Fruit fly (Drosophila melanogaster) whole organism, wandering third instar larva: ENCODE measurements around the gene Rab14.

Source experiments
- Abd-B ChIP-seq: fragments of >200 bp; optimal IDR thresholded peaks from 2 replicates; lab custom pipeline; 2017; ENCODE audit warnings: missing biosample characterization, missing genetic modification characterization
- CG32264 ChIP-seq: fragments of 200-800 bp; sonication (Bioruptor generic); optimal IDR thresholded peaks from 2 replicates; lab custom pipeline; 2016; ENCODE audit warnings: missing biosample characterization, missing genetic modification characterization
- CG9705 ChIP-seq: fragments of 200-800 bp; sonication (Bioruptor generic); optimal IDR thresholded peaks from 2 replicates; lab custom pipeline; 2018; ENCODE audit warnings: missing biosample characterization, mild to moderate bottlenecking, missing genetic modification characterization
- CrebA ChIP-seq: fragments of 200-800 bp; sonication (Bioruptor generic); optimal IDR thresholded peaks from 2 replicates; lab custom pipeline; 2016; ENCODE audit warnings: missing biosample characterization, mild to moderate bottlenecking, missing genetic modification characterization, borderline replicate concordance
- Dfd ChIP-seq: fragments of >200 bp; optimal IDR thresholded peaks from 2 replicates; lab custom pipeline; 2017; ENCODE audit warnings: missing biosample characterization, missing genetic modification characterization
- Dif ChIP-seq: fragments of 200-275, 200-300 bp; sonication (Bioruptor generic); optimal IDR thresholded peaks from 2 replicates; lab custom pipeline; 2018; ENCODE audit warnings: missing biosample characterization, missing genetic modification characterization; ENCODE audit not compliant: partially characterized antibody
- GATAd ChIP-seq: sonication (Bioruptor generic); optimal IDR thresholded peaks from 2 replicates; lab custom pipeline; 2016; ENCODE audit warnings: missing biosample characterization, missing genetic modification characterization
- HLH106 ChIP-seq: fragments of 200-800 bp; optimal IDR thresholded peaks from 3 replicates; lab custom pipeline; 2019; ENCODE audit warnings: missing biosample characterization, mild to moderate bottlenecking, missing genetic modification characterization, moderate library complexity
- Hnf4 ChIP-seq: fragments of 200-800 bp; sonication (Bioruptor generic); optimal IDR thresholded peaks from 2 replicates; lab custom pipeline; 2016; ENCODE audit warnings: missing biosample characterization, mild to moderate bottlenecking, missing genetic modification characterization
- Hr78 ChIP-seq: fragments of >200 bp; optimal IDR thresholded peaks from 2 replicates; lab custom pipeline; 2017; ENCODE audit warnings: missing biosample characterization, missing genetic modification characterization
- Jra ChIP-seq: sonication (Bioruptor generic); optimal IDR thresholded peaks from 2 replicates; lab custom pipeline; 2016; ENCODE audit warnings: missing biosample characterization, missing genetic modification characterization
- Mio ChIP-seq: sonication (Bioruptor generic); optimal IDR thresholded peaks from 2 replicates; lab custom pipeline; 2016; ENCODE audit warnings: missing biosample characterization, missing genetic modification characterization
- Myc ChIP-seq: fragments of >200 bp; optimal IDR thresholded peaks from 2 replicates; lab custom pipeline; 2017
- OdsH ChIP-seq: fragments of 200-800 bp; sonication (Bioruptor generic); optimal IDR thresholded peaks from 2 replicates; lab custom pipeline; 2016; ENCODE audit warnings: missing biosample characterization, mild to moderate bottlenecking, missing genetic modification characterization
- Rel ChIP-seq, 2 experiments: fragments of 200-800 bp; sonication (Bioruptor generic) in 1 of 2; optimal IDR thresholded peaks; 2 replicates in 1 of 2; 3 replicates in 1 of 2; lab custom pipeline; 2016 to 2019; ENCODE audit warnings: mild to moderate bottlenecking in 2 of 2, missing biosample characterization in 2 of 2, missing genetic modification characterization in 2 of 2, moderate library complexity in 1 of 2
- Sp1 ChIP-seq: fragments of 200-800 bp; sonication (Bioruptor generic); optimal IDR thresholded peaks from 3 replicates; lab custom pipeline; 2019; ENCODE audit warnings: missing biosample characterization, mild to moderate bottlenecking, missing genetic modification characterization, moderate library complexity
- Vsx2 ChIP-seq: fragments of 200-300, 225-300 bp; sonication (Bioruptor generic); optimal IDR thresholded peaks from 2 replicates; lab custom pipeline; 2018; ENCODE audit warnings: missing biosample characterization, missing genetic modification characterization; ENCODE audit not compliant: partially characterized antibody
- br ChIP-seq: fragments of 200-800 bp; sonication (Bioruptor generic); optimal IDR thresholded peaks from 2 replicates; lab custom pipeline; 2016; ENCODE audit warnings: missing biosample characterization, missing genetic modification characterization
- brk ChIP-seq: fragments of 200-800 bp; sonication (Bioruptor generic); optimal IDR thresholded peaks from 2 replicates; lab custom pipeline; 2016; ENCODE audit warnings: missing biosample characterization, mild to moderate bottlenecking, missing genetic modification characterization
- dl ChIP-seq, 2 experiments: fragments of 175-275, 200-275 bp in 1 of 2; fragments of 200-275 bp in 1 of 2; sonication (Bioruptor generic); optimal IDR thresholded peaks; lab custom pipeline; 2018; ENCODE audit warnings: mild to moderate bottlenecking in 2 of 2, missing biosample characterization in 2 of 2, missing genetic modification characterization in 2 of 2, moderate library complexity in 2 of 2; ENCODE audit not compliant: partially characterized antibody in 2 of 2, insufficient read depth in 1 of 2
- dmrt93B ChIP-seq: fragments of 200-800 bp; sonication (Bioruptor generic); optimal IDR thresholded peaks from 2 replicates; lab custom pipeline; 2018; ENCODE audit warnings: missing biosample characterization, mild to moderate bottlenecking, missing genetic modification characterization
- dsf ChIP-seq: sonication (Bioruptor generic); optimal IDR thresholded peaks from 2 replicates; lab custom pipeline; 2016; ENCODE audit warnings: missing biosample characterization, missing genetic modification characterization, borderline replicate concordance
- ey ChIP-seq: fragments of 200-800 bp; sonication (Bioruptor generic); optimal IDR thresholded peaks from 2 replicates; lab custom pipeline; 2016; ENCODE audit warnings: missing biosample characterization, missing genetic modification characterization
- foxo ChIP-seq, 2 experiments: fragments of 200-800 bp; sonication (Bioruptor generic); optimal IDR thresholded peaks; 2 replicates in 1 of 2; 3 replicates in 1 of 2; lab custom pipeline; 2016 to 2017; ENCODE audit warnings: missing biosample characterization in 2 of 2, missing genetic modification characterization in 2 of 2
- fru ChIP-seq: fragments of 200-800 bp; sonication (Bioruptor generic); optimal IDR thresholded peaks from 3 replicates; lab custom pipeline; 2016; ENCODE audit warnings: missing biosample characterization, mild to moderate bottlenecking, missing genetic modification characterization
- h ChIP-seq: fragments of 200-800 bp; sonication (Bioruptor generic); optimal IDR thresholded peaks from 3 replicates; lab custom pipeline; 2016; ENCODE audit warnings: missing biosample characterization, mild to moderate bottlenecking, missing genetic modification characterization
- jim ChIP-seq: fragments of 175-275, 200-325 bp; sonication (Bioruptor generic); optimal IDR thresholded peaks from 2 replicates; lab custom pipeline; 2016; ENCODE audit warnings: missing biosample characterization, mild to moderate bottlenecking, missing genetic modification characterization
- lola ChIP-seq: fragments of >200 bp; optimal IDR thresholded peaks from 2 replicates; lab custom pipeline; 2017; ENCODE audit warnings: missing biosample characterization, missing genetic modification characterization
- pan ChIP-seq: fragments of >200 bp; optimal IDR thresholded peaks from 2 replicates; lab custom pipeline; 2017
- psq ChIP-seq: fragments of 200-800 bp; sonication (Bioruptor generic); optimal IDR thresholded peaks from 3 replicates; lab custom pipeline; 2017; ENCODE audit warnings: missing biosample characterization, mild to moderate bottlenecking, missing genetic modification characterization, moderate library complexity
- rgr ChIP-seq: fragments of 200-800 bp; sonication (Bioruptor generic); optimal IDR thresholded peaks from 3 replicates; lab custom pipeline; 2016; ENCODE audit warnings: missing biosample characterization, mild to moderate bottlenecking, missing genetic modification characterization
- sage ChIP-seq: fragments of 200-800 bp; sonication (Bioruptor generic); optimal IDR thresholded peaks from 2 replicates; lab custom pipeline; 2016; ENCODE audit warnings: missing biosample characterization, mild to moderate bottlenecking, missing genetic modification characterization
- sv ChIP-seq: fragments of 200-800 bp; sonication (Bioruptor generic); optimal IDR thresholded peaks from 3 replicates; lab custom pipeline; 2016; ENCODE audit warnings: missing biosample characterization, missing genetic modification characterization
- tai ChIP-seq: sonication (Bioruptor generic); optimal IDR thresholded peaks from 2 replicates; lab custom pipeline; 2016; ENCODE audit warnings: missing biosample characterization, missing genetic modification characterization
- woc ChIP-seq: sonication (Bioruptor generic); optimal IDR thresholded peaks from 2 replicates; lab custom pipeline; 2016; ENCODE audit warnings: missing biosample characterization, mild to moderate bottlenecking, missing genetic modification characterization

Rab14 gene

dm6 chr2L:14368833-14369232 lies 13.9 kb downstream of the Rab14 start:
- TF ChIP-seq Abd-B (GFP tag; lab: Kevin White, UChicago) (no peak), psq (GFP tag; lab: Kevin White, UChicago) (no peak), ey (GFP tag; lab: Kevin White, UChicago) (no peak), rgr (no peak), HLH106 (no peak)
- TF ChIP-seq, all 38 proteins: peak for 0

- TF ChIP-seq rgr (peak; percentile 92), OdsH (GFP tag; lab: Kevin White, UChicago) (peak; percentile 93), fru (GFP tag; lab: Kevin White, UChicago) (peak; percentile 97), GATAd (GFP tag; lab: Kevin White, UChicago) (no peak), HLH106 (peak; percentile 95), jim (GFP tag; lab: Kevin White, UChicago) (no peak), sage (peak; percentile 41), Jra (peak; percentile 84), CrebA (peak; percentile 0), foxo (GFP tag; optimal IDR thresholded peaks at IDR 0.05; lab: Kevin White, UChicago) (peak in 1 of 2 experiments; percentile 97), tai (GFP tag; lab: Kevin White, UChicago) (peak; percentile 82), CG32264 (no peak), h (GFP tag; lab: Kevin White, UChicago) (peak; percentile 83), Sp1 (GFP tag; lab: Kevin White, UChicago) (peak; percentile 94), dl (GFP tag; optimal IDR thresholded peaks at IDR 0.05; lab: Kevin White, UChicago; ENCODE audit: insufficient read depth in 1 of 2, partially characterized antibody in 2 of 2) (no peak), Vsx2 (GFP tag; lab: Kevin White, UChicago) (no peak), Abd-B (GFP tag; lab: Kevin White, UChicago) (no peak), CG9705 (GFP tag; lab: Kevin White, UChicago) (peak; percentile 90), ey (GFP tag; lab: Kevin White, UChicago) (peak; percentile 94), dsf (GFP tag; lab: Kevin White, UChicago) (peak; percentile 50), dmrt93B (peak; percentile 90), psq (GFP tag; lab: Kevin White, UChicago) (peak; percentile 85), Rel (GFP tag; optimal IDR thresholded peaks at IDR 0.05; lab: Kevin White, UChicago) (no peak), Rel (tag; optimal IDR thresholded peaks at IDR 0.05; lab: Kevin White, UChicago) (peak; percentile 60), woc (peak; percentile 68), sv (GFP tag; lab: Kevin White, UChicago) (no peak), Dfd (GFP tag; lab: Kevin White, UChicago) (peak; percentile 98), pan (lab: Kevin White, UChicago) (peak; percentile 80), br (GFP tag; lab: Kevin White, UChicago) (peak; percentile 94), Hnf4 (peak; percentile 88), Mio (GFP tag; lab: Kevin White, UChicago) (peak; percentile 28), brk (GFP tag; lab: Kevin White, UChicago) (peak; percentile 90), lola (GFP tag; lab: Kevin White, UChicago) (no peak)
Observed at dm6 chr2L:14369933-14370776, 15.2 kb downstream of the Rab14 start.

- TF ChIP-seq woc (no peak), CrebA (no peak), Hr78 (GFP tag; lab: Kevin White, UChicago) (no peak), br (GFP tag; lab: Kevin White, UChicago) (no peak), pan (lab: Kevin White, UChicago) (no peak), Vsx2 (GFP tag; lab: Kevin White, UChicago) (no peak), Dif (GFP tag; lab: Kevin White, UChicago) (no peak), Mio (GFP tag; lab: Kevin White, UChicago) (no peak), Rel (GFP tag; optimal IDR thresholded peaks at IDR 0.05; lab: Kevin White, UChicago) (no peak), Rel (tag; optimal IDR thresholded peaks at IDR 0.05; lab: Kevin White, UChicago) (no peak), dl (GFP tag; optimal IDR thresholded peaks at IDR 0.05; lab: Kevin White, UChicago; ENCODE audit: insufficient read depth in 1 of 2, partially characterized antibody in 2 of 2) (no peak), Myc (lab: Kevin White, UChicago) (no peak), sage (no peak), Jra (no peak), jim (GFP tag; lab: Kevin White, UChicago) (no peak)
Observed at dm6 chr2L:14370777-14371096, 15.8 kb downstream of the Rab14 start.
